Worm (Caenorhabditis elegans) whole organism, L4 larva: ENCODE measurements around the gene tag-52.

Source experiments
- F10B5.3 ChIP-seq: sonication (generic microtip); optimal IDR thresholded peaks from 2 replicates; lab custom pipeline; 2016; ENCODE audit warnings: mild to moderate bottlenecking, missing genetic modification characterization, missing compliant biosample characterization
- F37D6.2 ChIP-seq: sonication (generic microtip); optimal IDR thresholded peaks from 2 replicates; lab custom pipeline; 2016; ENCODE audit warnings: mild to moderate bottlenecking, missing genetic modification characterization, missing compliant biosample characterization
- T20F7.1 ChIP-seq: fragments of 200-800 bp; sonication (Bioruptor generic); optimal IDR thresholded peaks from 2 replicates; lab custom pipeline; 2018; ENCODE audit warnings: mild to moderate bottlenecking, missing genetic modification characterization, missing compliant biosample characterization
- T26A8.4 ChIP-seq: fragments of 200-800 bp; sonication (Bioruptor generic); IDR thresholded peaks from 2 replicates; pipeline ENCODE4 v1.3.6; 2022; ENCODE audit warnings: missing genetic modification characterization, missing compliant biosample characterization
- Y105C5A.15 ChIP-seq: fragments of 200-800 bp; sonication (Bioruptor generic); IDR thresholded peaks from 2 replicates; pipeline ENCODE4 v1.3.6; 2022; ENCODE audit warnings: missing genetic modification characterization, missing compliant biosample characterization
- Y48G9A.11 ChIP-seq: fragments of 200-800 bp; sonication (Bioruptor generic); IDR thresholded peaks from 2 replicates; pipeline ENCODE4 v1.3.6; 2022; ENCODE audit warnings: missing genetic modification reagents, missing genetic modification characterization, missing compliant biosample characterization
- Y75B8A.6 ChIP-seq: fragments of 200-800 bp; sonication (Bioruptor generic); IDR thresholded peaks from 2 replicates; pipeline ENCODE4 v1.3.6; 2022; ENCODE audit warnings: missing genetic modification reagents, missing genetic modification characterization, missing compliant biosample characterization
- aly-2 ChIP-seq: sonication (generic microtip); optimal IDR thresholded peaks from 2 replicates; lab custom pipeline; 2018; ENCODE audit warnings: missing biosample characterization, missing genetic modification characterization
- ama-1 ChIP-seq: fragments of 150-350 bp; optimal IDR thresholded peaks from 2 replicates; lab custom pipeline; 2014; ENCODE audit warnings: inconsistent platforms, mixed read lengths
- ceh-28 ChIP-seq: fragments of 150-350 bp; optimal IDR thresholded peaks from 2 replicates; lab custom pipeline; 2014; ENCODE audit warnings: missing biosample characterization, missing genetic modification reagents, missing genetic modification characterization
- ceh-44 ChIP-seq: fragments of 200-800 bp; sonication (Bioruptor generic); IDR thresholded peaks from 2 replicates; pipeline ENCODE4 v1.3.6; 2022; ENCODE audit warnings: missing genetic modification reagents, missing genetic modification characterization, missing compliant biosample characterization
- ceh-62 ChIP-seq: sonication (generic microtip); optimal IDR thresholded peaks from 2 replicates; lab custom pipeline; 2017; ENCODE audit warnings: missing biosample characterization, missing genetic modification characterization
- ces-1 ChIP-seq: fragments of 150-350 bp; sonication (generic microtip); optimal IDR thresholded peaks from 4 replicates; lab custom pipeline; 2014; ENCODE audit warnings: missing biosample characterization, missing genetic modification reagents, missing genetic modification characterization
- cey-2 ChIP-seq: sonication (generic microtip); optimal IDR thresholded peaks from 3 replicates; lab custom pipeline; 2017; ENCODE audit warnings: missing genetic modification characterization, mild to moderate bottlenecking, missing compliant biosample characterization, antibody characterized with exemption, borderline replicate concordance; ENCODE audit not compliant: insufficient read depth
- daf-12 ChIP-seq: fragments of 150-350 bp; optimal IDR thresholded peaks from 2 replicates; lab custom pipeline; 2014; ENCODE audit warnings: missing biosample characterization, missing genetic modification reagents, missing genetic modification characterization
- dve-1 ChIP-seq: sonication (generic microtip); optimal IDR thresholded peaks from 2 replicates; lab custom pipeline; 2017; ENCODE audit warnings: antibody characterized with exemption, mild to moderate bottlenecking, missing genetic modification characterization, missing compliant biosample characterization; ENCODE audit not compliant: insufficient read depth
- egl-43 ChIP-seq: fragments of 200-800 bp; sonication (Bioruptor generic); IDR thresholded peaks from 2 replicates; pipeline ENCODE4 v1.3.6; 2022; ENCODE audit warnings: missing genetic modification reagents, missing genetic modification characterization, missing compliant biosample characterization
- fos-1 ChIP-seq: fragments of 150-350 bp; optimal IDR thresholded peaks from 2 replicates; lab custom pipeline; 2014; ENCODE audit warnings: missing biosample characterization, missing genetic modification characterization
- hlh-11 ChIP-seq: fragments of 200-800 bp; sonication (Bioruptor generic); optimal IDR thresholded peaks from 2 replicates; lab custom pipeline; 2018; ENCODE audit warnings: mild to moderate bottlenecking, missing genetic modification characterization, missing compliant biosample characterization
- lim-7 ChIP-seq: fragments of 200-800 bp; sonication (Bioruptor generic); IDR thresholded peaks from 2 replicates; pipeline ENCODE4 v1.3.6; 2022; ENCODE audit warnings: missing genetic modification characterization, missing compliant biosample characterization
- lin-1 ChIP-seq: fragments of 200-800 bp; sonication (Bioruptor generic); IDR thresholded peaks from 2 replicates; pipeline ENCODE4 v1.3.6; 2022; ENCODE audit warnings: missing genetic modification reagents, missing genetic modification characterization, missing compliant biosample characterization
- lin-13 ChIP-seq: fragments of 150-350 bp; optimal IDR thresholded peaks from 2 replicates; lab custom pipeline; 2014; ENCODE audit warnings: missing biosample characterization, missing genetic modification reagents, missing genetic modification characterization
- lin-38 ChIP-seq: fragments of 200-800 bp; sonication (Bioruptor generic); IDR thresholded peaks from 2 replicates; pipeline ENCODE4 v1.3.6; 2022; ENCODE audit warnings: missing genetic modification reagents, missing genetic modification characterization, missing compliant biosample characterization
- mdl-1 ChIP-seq, 2 experiments: fragments of 150-350 bp in 1 of 2; sonication (generic microtip) in 1 of 2; optimal IDR thresholded peaks; 2 replicates each; lab custom pipeline; 2014 to 2017; ENCODE audit warnings: missing biosample characterization in 2 of 2, missing genetic modification characterization in 2 of 2
- mes-2 ChIP-seq: sonication (generic microtip); optimal IDR thresholded peaks from 2 replicates; lab custom pipeline; 2016; ENCODE audit warnings: missing genotype, mild to moderate bottlenecking, missing genetic modification characterization, missing compliant biosample characterization; ENCODE audit not compliant: poor library complexity, severe bottlenecking
- mxl-3 ChIP-seq: fragments of 200-800 bp; sonication (Bioruptor generic); optimal IDR thresholded peaks from 2 replicates; lab custom pipeline; 2018; ENCODE audit warnings: mild to moderate bottlenecking, missing genetic modification characterization, missing compliant biosample characterization
- nhr-25 ChIP-seq: sonication (generic microtip); optimal IDR thresholded peaks from 2 replicates; lab custom pipeline; 2017; ENCODE audit warnings: missing genetic modification characterization, mild to moderate bottlenecking, missing compliant biosample characterization, antibody characterized with exemption, moderate library complexity, borderline replicate concordance; ENCODE audit not compliant: insufficient read depth
- nhr-28 ChIP-seq: fragments of 150-350 bp; optimal IDR thresholded peaks from 2 replicates; lab custom pipeline; 2014; ENCODE audit warnings: missing biosample characterization, missing genetic modification characterization
- nhr-41 ChIP-seq: fragments of 200-800 bp; sonication (Bioruptor generic); IDR thresholded peaks from 2 replicates; pipeline ENCODE4 v1.3.6; 2022; ENCODE audit warnings: missing genetic modification reagents, missing genetic modification characterization, missing compliant biosample characterization
- nhr-6 ChIP-seq: fragments of 150-350 bp; optimal IDR thresholded peaks from 2 replicates; lab custom pipeline; 2014; ENCODE audit warnings: missing biosample characterization, missing genetic modification characterization
- nhr-76 ChIP-seq: fragments of 150-350 bp; optimal IDR thresholded peaks from 2 replicates; lab custom pipeline; 2014; ENCODE audit warnings: missing biosample characterization, missing genetic modification characterization
- php-3 ChIP-seq: fragments of 200-800 bp; sonication (Bioruptor generic); IDR thresholded peaks from 2 replicates; pipeline ENCODE4 v1.3.6; 2022; ENCODE audit warnings: missing genetic modification reagents, missing genetic modification characterization, missing compliant biosample characterization
- pqm-1 ChIP-seq: sonication (generic microtip); optimal IDR thresholded peaks from 2 replicates; lab custom pipeline; 2017; ENCODE audit warnings: missing biosample characterization, missing genetic modification characterization
- rbr-2 ChIP-seq: sonication (generic microtip); optimal IDR thresholded peaks from 2 replicates; lab custom pipeline; 2016; ENCODE audit warnings: missing genotype, missing genetic modification characterization, missing compliant biosample characterization
- saeg-2 ChIP-seq: fragments of 200-800 bp; sonication (Bioruptor generic); IDR thresholded peaks from 2 replicates; pipeline ENCODE4 v1.3.6; 2022; ENCODE audit warnings: missing genetic modification reagents, missing genetic modification characterization, missing compliant biosample characterization
- snpc-1.2 ChIP-seq: fragments of 200-800 bp; sonication (Bioruptor generic); IDR thresholded peaks from 2 replicates; pipeline ENCODE4 v1.3.6; 2022; ENCODE audit warnings: missing genetic modification reagents, missing genetic modification characterization, missing compliant biosample characterization
- snpc-4 ChIP-seq: fragments of 150-350 bp; optimal IDR thresholded peaks from 2 replicates; lab custom pipeline; 2014; ENCODE audit warnings: missing biosample characterization, missing genetic modification characterization
- tag-97 ChIP-seq: fragments of 200-800 bp; sonication (Bioruptor generic); IDR thresholded peaks from 2 replicates; pipeline ENCODE4 v1.3.6; 2022; ENCODE audit warnings: missing genetic modification characterization, missing compliant biosample characterization
- tra-1 ChIP-seq: fragments of 200-800 bp; sonication (Bioruptor generic); IDR thresholded peaks from 2 replicates; pipeline ENCODE4 v1.3.6; 2022; ENCODE audit warnings: missing genetic modification reagents, missing genetic modification characterization, missing compliant biosample characterization
- zfp-3 ChIP-seq: fragments of 200-800 bp; sonication (Bioruptor generic); conservative IDR thresholded peaks from 2 replicates; pipeline ENCODE4 v1.3.6; 2022; ENCODE audit warnings: missing genetic modification reagents, missing genetic modification characterization, missing compliant biosample characterization
- zip-11 ChIP-seq: fragments of 200-800 bp; sonication (Bioruptor generic); IDR thresholded peaks from 2 replicates; pipeline ENCODE4 v1.3.6; 2022; ENCODE audit warnings: missing genetic modification characterization, missing compliant biosample characterization
- ztf-11 ChIP-seq: fragments of 150-350 bp; optimal IDR thresholded peaks from 2 replicates; lab custom pipeline; 2014; ENCODE audit warnings: missing biosample characterization, missing genetic modification characterization
- ztf-7 ChIP-seq: fragments of 150-350 bp; optimal IDR thresholded peaks from 2 replicates; lab custom pipeline; 2014; ENCODE audit warnings: missing biosample characterization, missing genetic modification characterization

tag-52 gene

DNA sequence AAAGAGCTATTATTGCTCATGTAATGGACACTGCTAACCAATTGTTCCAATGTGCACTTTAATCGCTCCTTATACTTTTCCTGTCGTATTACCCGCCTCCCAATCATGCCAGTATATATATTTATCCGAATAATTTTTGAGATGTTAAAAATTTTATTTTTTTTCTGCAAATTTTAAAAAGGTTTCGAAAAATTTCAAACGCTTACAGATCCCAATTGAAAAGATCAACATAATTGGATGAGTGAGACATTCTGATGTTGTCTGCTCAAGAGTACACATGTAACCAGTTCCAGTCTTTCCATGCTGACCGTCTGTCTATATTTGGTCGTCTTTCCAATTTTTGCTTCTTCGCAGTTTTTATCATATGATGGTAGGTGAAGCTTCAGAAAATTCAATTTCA, 19.2 kb downstream of the tag-52 start, which contains the start of gene R11G1.1:
Gene R11G1.1, plus strand, starts transcription at position 301 of the 400 bp plus-strand sequence.
- TF ChIP-seq ama-1, result no peak
- no peak for TF ChIP-seq nhr-76
- TF ChIP-seq Y75B8A.6 (GFP tag; lab: Robert Waterston, UW), result no peak
- TF ChIP-seq cey-2 (tag; lab: Kevin White, UChicago), result no peak
- TF ChIP-seq dve-1 (tag; lab: Kevin White, UChicago), result no peak
- TF ChIP-seq zfp-3 (GFP tag; lab: Robert Waterston, UW), result no peak
- no peak for TF ChIP-seq mxl-3 (GFP tag; lab: Kevin White, UChicago)
- TF ChIP-seq hlh-11 (tag; lab: Kevin White, UChicago), result no peak
- TF ChIP-seq ztf-7 (tag; lab: Kevin White, UChicago), result no peak
- no peak for TF ChIP-seq ztf-11
- TF ChIP-seq tag-97 (GFP tag; lab: Robert Waterston, UW), result no peak
- TF ChIP-seq tra-1 (GFP tag; lab: Robert Waterston, UW), result no peak
- no peak for TF ChIP-seq nhr-25 (tag; lab: Kevin White, UChicago)
- no peak for TF ChIP-seq mes-2
- no peak for TF ChIP-seq F37D6.2
- no peak for TF ChIP-seq rbr-2 (tag; lab: Kevin White, UChicago)
- TF ChIP-seq F10B5.3 (tag; lab: Kevin White, UChicago), result no peak
- no peak for TF ChIP-seq T20F7.1
- no peak for TF ChIP-seq lin-38 (GFP tag; lab: Robert Waterston, UW)
- TF ChIP-seq ceh-62 (tag; lab: Kevin White, UChicago), result no peak
- TF ChIP-seq, all 104 proteins: peak for 0

DNA sequence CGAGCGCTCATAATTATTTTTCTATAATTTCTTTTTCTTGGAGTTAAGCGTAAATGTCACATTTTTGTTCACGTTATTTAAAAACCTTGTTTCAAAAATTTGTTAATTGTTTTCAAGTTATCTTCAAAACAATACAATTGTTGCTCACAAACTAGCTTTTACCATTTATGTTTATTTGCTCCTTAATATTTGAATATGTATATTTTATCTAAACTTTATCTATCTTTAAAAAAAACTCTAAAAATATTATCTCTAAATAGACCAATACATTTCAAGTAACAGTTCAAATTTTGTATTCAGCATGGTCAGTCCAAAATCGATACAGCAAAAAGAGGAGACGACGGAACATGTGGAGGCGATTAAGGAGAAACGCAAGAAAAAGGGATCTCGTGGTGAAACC, 22.4 kb downstream of the tag-52 start, which contains the start of gene R11G1.7:
Gene R11G1.7, plus strand, starts transcription at position 301 of the 400 bp plus-strand sequence.
- TF ChIP-seq T26A8.4 (GFP tag; lab: Robert Waterston, UW), result no peak
- TF ChIP-seq snpc-1.2 (GFP tag; lab: Robert Waterston, UW), result no peak
- no peak for TF ChIP-seq rbr-2 (tag; lab: Kevin White, UChicago)
- TF ChIP-seq nhr-41, result no peak
- TF ChIP-seq php-3 (GFP tag; lab: Robert Waterston, UW), result no peak
- no peak for TF ChIP-seq lin-13 (GFP tag; lab: Kevin White, UChicago)
- TF ChIP-seq ceh-44 (GFP tag; lab: Robert Waterston, UW), result no peak
- TF ChIP-seq ceh-28 (tag; lab: Kevin White, UChicago), result no peak
- TF ChIP-seq ces-1 (GFP tag; lab: Kevin White, UChicago), result no peak
- no peak for TF ChIP-seq ztf-7 (tag; lab: Kevin White, UChicago)
- TF ChIP-seq zip-11 (GFP tag; lab: Robert Waterston, UW), result no peak
- TF ChIP-seq tra-1 (GFP tag; lab: Robert Waterston, UW), result no peak
- no peak for TF ChIP-seq ama-1
- no peak for TF ChIP-seq dve-1 (tag; lab: Kevin White, UChicago)
- TF ChIP-seq tag-97 (GFP tag; lab: Robert Waterston, UW), result no peak
- no peak for TF ChIP-seq mdl-1 (tag; optimal IDR thresholded peaks at IDR 0.05; lab: Kevin White, UChicago)
- no peak for TF ChIP-seq pqm-1
- no peak for TF ChIP-seq nhr-6
- TF ChIP-seq nhr-28 (tag; lab: Kevin White, UChicago), result no peak

DNA sequence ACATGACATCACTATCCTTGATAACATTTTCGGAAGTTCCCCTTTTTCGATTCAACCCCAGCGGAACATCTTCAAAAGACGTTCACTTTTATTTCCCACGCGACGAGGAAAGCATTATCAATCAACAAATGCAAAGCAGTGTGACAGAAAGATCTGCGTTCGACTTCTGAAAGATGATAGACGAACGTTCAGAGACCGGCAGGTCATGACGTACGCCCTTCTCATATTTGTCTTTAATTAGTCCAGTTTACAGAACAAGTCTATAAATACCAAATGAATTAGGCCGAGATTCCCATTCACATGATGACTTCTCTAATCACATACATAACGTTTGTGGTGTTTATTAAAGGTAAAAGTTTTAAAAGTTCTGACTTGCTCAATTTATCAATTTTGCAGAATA, 23.7 kb downstream of the tag-52 start, which contains the start of gene R11G1.11:
Gene R11G1.11, plus strand, starts transcription at position 301 of the 400 bp plus-strand sequence.
- no peak for TF ChIP-seq nhr-76
- no peak for TF ChIP-seq T26A8.4 (GFP tag; lab: Robert Waterston, UW)
- no peak for TF ChIP-seq mes-2
- no peak for TF ChIP-seq Y48G9A.11 (GFP tag; lab: Robert Waterston, UW)
- no peak for TF ChIP-seq saeg-2 (GFP tag; lab: Robert Waterston, UW)
- TF ChIP-seq ceh-28 (tag; lab: Kevin White, UChicago), result no peak
- TF ChIP-seq lim-7 (GFP tag; lab: Robert Waterston, UW), result no peak
- TF ChIP-seq egl-43 (GFP tag; lab: Robert Waterston, UW), result no peak
- no peak for TF ChIP-seq cey-2 (tag; lab: Kevin White, UChicago)
- no peak for TF ChIP-seq daf-12 (tag; lab: Kevin White, UChicago)
- no peak for TF ChIP-seq lin-38 (GFP tag; lab: Robert Waterston, UW)
- no peak for TF ChIP-seq snpc-4 (tag; lab: Kevin White, UChicago)
- no peak for TF ChIP-seq fos-1 (tag; lab: Kevin White, UChicago)
- TF ChIP-seq lin-1 (GFP tag; lab: Robert Waterston, UW), result no peak
- TF ChIP-seq snpc-1.2 (GFP tag; lab: Robert Waterston, UW), result no peak
- no peak for TF ChIP-seq Y105C5A.15 (GFP tag; lab: Robert Waterston, UW)
- TF ChIP-seq F37D6.2, result no peak
- TF ChIP-seq F10B5.3 (tag; lab: Kevin White, UChicago), result no peak
- TF ChIP-seq aly-2 (tag; lab: Kevin White, UChicago), result no peak
